Fruit fly (Drosophila melanogaster) whole organism, embryonic: ENCODE data around the gene nanos.

ENCODE experiments used
- B-H1 ChIP-seq: fragments of 200-800 bp; sonication (Bioruptor generic); IDR thresholded peaks from 3 replicates; pipeline ENCODE4 v1.3.6; 2022; ENCODE audit warnings: missing biosample characterization, missing genetic modification characterization
- Bgb ChIP-seq: fragments of 200-800 bp; sonication (Bioruptor generic); IDR thresholded peaks from 2 replicates; pipeline ENCODE4 v1.3.6; 2022; ENCODE audit warnings: missing biosample characterization, missing genetic modification characterization; ENCODE audit not compliant: partially characterized antibody
- BtbVII ChIP-seq: fragments of 200-800 bp; sonication (Bioruptor generic); optimal IDR thresholded peaks from 3 replicates; lab custom pipeline; 2017; ENCODE audit warnings: missing biosample characterization, mild to moderate bottlenecking, missing genetic modification characterization
- CG10366 ChIP-seq: fragments of 200-800 bp; sonication (Bioruptor generic); IDR thresholded peaks from 2 replicates; pipeline ENCODE4 v1.3.6; 2022; ENCODE audit warnings: missing biosample characterization, missing genetic modification characterization
- CG11398 ChIP-seq: fragments of 200-800 bp; sonication (Bioruptor generic); optimal IDR thresholded peaks from 2 replicates; lab custom pipeline; 2016; ENCODE audit warnings: missing biosample characterization, missing genetic modification characterization
- CG11456 ChIP-seq: fragments of 200-800 bp; sonication (Bioruptor generic); IDR thresholded peaks from 3 replicates; pipeline ENCODE4 v1.3.6; 2022; ENCODE audit warnings: missing biosample characterization, missing genetic modification characterization
- CG12299 ChIP-seq: fragments of 200-800 bp; sonication (Bioruptor generic); optimal IDR thresholded peaks from 2 replicates; lab custom pipeline; 2018; ENCODE audit warnings: missing biosample characterization, mild to moderate bottlenecking, missing genetic modification characterization
- CG13775 ChIP-seq: fragments of 200-800 bp; sonication (Bioruptor generic); optimal IDR thresholded peaks from 3 replicates; lab custom pipeline; 2017; ENCODE audit warnings: missing biosample characterization, mild to moderate bottlenecking, missing genetic modification characterization
- CG14965 ChIP-seq: fragments of 200-800 bp; sonication (Bioruptor generic); optimal IDR thresholded peaks from 2 replicates; lab custom pipeline; 2016; ENCODE audit warnings: missing biosample characterization, missing genetic modification characterization, borderline replicate concordance
- CG1529 ChIP-seq: fragments of 200-800 bp; sonication (Bioruptor generic); optimal IDR thresholded peaks from 3 replicates; lab custom pipeline; 2018; ENCODE audit warnings: missing biosample characterization, missing genetic modification characterization
- CG16863 ChIP-seq: fragments of 200-800 bp; sonication (Bioruptor generic); optimal IDR thresholded peaks from 3 replicates; lab custom pipeline; 2016; ENCODE audit warnings: missing biosample characterization, missing genetic modification characterization
- CG17385 ChIP-seq: fragments of 200-800 bp; sonication (Bioruptor generic); optimal IDR thresholded peaks from 3 replicates; lab custom pipeline; 2018; ENCODE audit warnings: missing biosample characterization, mild to moderate bottlenecking, missing genetic modification characterization
- CG18476 ChIP-seq: fragments of 200-800 bp; sonication (Bioruptor generic); optimal IDR thresholded peaks from 2 replicates; lab custom pipeline; 2016; ENCODE audit warnings: missing biosample characterization, mild to moderate bottlenecking, missing genetic modification characterization
- CG31365 ChIP-seq: fragments of 200-800 bp; sonication (Bioruptor generic); optimal IDR thresholded peaks from 2 replicates; lab custom pipeline; 2018; ENCODE audit warnings: missing biosample characterization, mild to moderate bottlenecking, missing genetic modification characterization
- CG33213 ChIP-seq: fragments of 200-800 bp; sonication (Bioruptor generic); optimal IDR thresholded peaks from 3 replicates; lab custom pipeline; 2016; ENCODE audit warnings: missing biosample characterization, missing genetic modification characterization
- CG3847 ChIP-seq: fragments of 200-800 bp; sonication (Bioruptor generic); IDR thresholded peaks from 2 replicates; pipeline ENCODE4 v1.3.6; 2022; ENCODE audit warnings: missing biosample characterization, missing genetic modification characterization
- CG4360 ChIP-seq: fragments of 200-800 bp; sonication (Bioruptor generic); IDR thresholded peaks from 2 replicates; pipeline ENCODE4 v1.3.6; 2022; ENCODE audit warnings: missing biosample characterization, missing genetic modification characterization
- CG4424 ChIP-seq: fragments of 200-800 bp; sonication (Bioruptor generic); optimal IDR thresholded peaks from 3 replicates; lab custom pipeline; 2016; ENCODE audit warnings: missing biosample characterization, missing genetic modification characterization
- CG5953 ChIP-seq: fragments of 200-800 bp; sonication (Bioruptor generic); IDR thresholded peaks from 2 replicates; pipeline ENCODE4 v1.3.6; 2022; ENCODE audit warnings: missing biosample characterization, missing genetic modification characterization
- CG6683 ChIP-seq: fragments of 200-800 bp; sonication (Bioruptor generic); optimal IDR thresholded peaks from 2 replicates; lab custom pipeline; 2017; ENCODE audit warnings: missing biosample characterization, mild to moderate bottlenecking, missing genetic modification characterization, missing genetic modification reagents
- CG7372 ChIP-seq: fragments of 200-800 bp; sonication (Bioruptor generic); IDR thresholded peaks from 2 replicates; pipeline ENCODE4 v1.3.6; 2022; ENCODE audit warnings: missing biosample characterization, missing genetic modification characterization
- CG8388 ChIP-seq: fragments of 200-800 bp; sonication (Bioruptor generic); optimal IDR thresholded peaks from 2 replicates; lab custom pipeline; 2019; ENCODE audit warnings: missing biosample characterization, mild to moderate bottlenecking, missing genetic modification characterization, moderate library complexity
- CG8944 ChIP-seq: fragments of 200-800 bp; sonication (Bioruptor generic); optimal IDR thresholded peaks from 3 replicates; lab custom pipeline; 2016; ENCODE audit warnings: missing biosample characterization, missing genetic modification characterization
- CG9797 ChIP-seq: fragments of 200-800 bp; sonication (Bioruptor generic); optimal IDR thresholded peaks from 3 replicates; lab custom pipeline; 2018; ENCODE audit warnings: missing biosample characterization, mild to moderate bottlenecking, missing genetic modification characterization
- Chrac-16 ChIP-seq: fragments of 200-800 bp; sonication (Bioruptor generic); optimal IDR thresholded peaks from 3 replicates; lab custom pipeline; 2016; ENCODE audit warnings: missing biosample characterization, missing genetic modification characterization
- Dek ChIP-seq: fragments of 200-800 bp; sonication (Bioruptor generic); optimal IDR thresholded peaks from 3 replicates; lab custom pipeline; 2019; ENCODE audit warnings: missing biosample characterization, mild to moderate bottlenecking, missing genetic modification characterization, moderate library complexity
- Dip2 ChIP-seq: fragments of 200-800 bp; sonication (Bioruptor generic); IDR thresholded peaks from 2 replicates; pipeline ENCODE4 v1.3.6; 2022; ENCODE audit warnings: missing biosample characterization, missing genetic modification characterization
- Dll ChIP-seq: fragments of 200-800 bp; sonication (Bioruptor generic); IDR thresholded peaks from 4 replicates; pipeline ENCODE4 v1.3.6; 2022; ENCODE audit warnings: missing biosample characterization, missing genetic modification characterization; ENCODE audit not compliant: partially characterized antibody
- Ets97D ChIP-seq: fragments of 200-800 bp; sonication (Bioruptor generic); optimal IDR thresholded peaks from 3 replicates; lab custom pipeline; 2016; ENCODE audit warnings: missing biosample characterization, missing genetic modification characterization
- Hey ChIP-seq: fragments of 200-800 bp; sonication (Bioruptor generic); optimal IDR thresholded peaks from 3 replicates; lab custom pipeline; 2018; ENCODE audit warnings: missing biosample characterization, mild to moderate bottlenecking, missing genetic modification characterization
- Mes4 ChIP-seq: fragments of 200-800 bp; sonication (Bioruptor generic); optimal IDR thresholded peaks from 2 replicates; lab custom pipeline; 2016; ENCODE audit warnings: missing biosample characterization, missing genetic modification characterization
- NFAT ChIP-seq: fragments of 200-800 bp; sonication (Bioruptor generic); IDR thresholded peaks from 2 replicates; pipeline ENCODE4 v1.3.6; 2022; ENCODE audit warnings: missing biosample characterization, missing genetic modification characterization
- Nf-YC ChIP-seq: fragments of 200-800 bp; optimal IDR thresholded peaks from 3 replicates; lab custom pipeline; 2019; ENCODE audit warnings: missing biosample characterization, mild to moderate bottlenecking, missing genetic modification characterization, moderate library complexity
- Scr ChIP-seq: fragments of 200-800 bp; sonication (Bioruptor generic); IDR thresholded peaks from 2 replicates; pipeline ENCODE4 v1.3.6; 2022; ENCODE audit warnings: missing biosample characterization, missing genetic modification characterization; ENCODE audit not compliant: partially characterized antibody
- Xrp1 ChIP-seq: fragments of 200-800 bp; sonication (Bioruptor generic); IDR thresholded peaks from 2 replicates; pipeline ENCODE4 v1.3.6; 2022; ENCODE audit warnings: missing biosample characterization, missing genetic modification characterization
- abd-A ChIP-seq: fragments of 200-800 bp; sonication (Bioruptor generic); optimal IDR thresholded peaks from 3 replicates; lab custom pipeline; 2019; ENCODE audit warnings: missing biosample characterization, mild to moderate bottlenecking, missing genetic modification characterization, moderate library complexity
- cg ChIP-seq: fragments of 200-800 bp; sonication (Bioruptor generic); optimal IDR thresholded peaks from 3 replicates; lab custom pipeline; 2019; ENCODE audit warnings: missing biosample characterization, mild to moderate bottlenecking, missing genetic modification characterization, moderate library complexity
- dmrt99B ChIP-seq: fragments of 200-800 bp; sonication (Bioruptor generic); optimal IDR thresholded peaks from 2 replicates; lab custom pipeline; 2018; ENCODE audit warnings: missing biosample characterization, mild to moderate bottlenecking, missing genetic modification characterization, moderate library complexity
- en ChIP-seq: fragments of 200-800 bp; sonication (Bioruptor generic); optimal IDR thresholded peaks from 2 replicates; lab custom pipeline; 2016; ENCODE audit warnings: missing biosample characterization, missing genetic modification characterization
- gcm ChIP-seq: fragments of 200-800 bp; sonication (Bioruptor generic); optimal IDR thresholded peaks from 2 replicates; lab custom pipeline; 2019; ENCODE audit warnings: missing biosample characterization, mild to moderate bottlenecking, missing genetic modification characterization, moderate library complexity
- insv ChIP-seq, 2 experiments: fragments of 200-800 bp; sonication (Bioruptor generic); optimal IDR thresholded peaks; 3 replicates each; lab custom pipeline; 2016 to 2018; ENCODE audit warnings: missing biosample characterization in 2 of 2, missing genetic modification characterization in 2 of 2
- lbe ChIP-seq: fragments of 200-800 bp; sonication (Bioruptor generic); optimal IDR thresholded peaks from 2 replicates; lab custom pipeline; 2016; ENCODE audit warnings: missing biosample characterization, mild to moderate bottlenecking, missing genetic modification characterization
- lov ChIP-seq, 2 experiments: fragments of 200-800 bp in 1 of 2; fragments of >200 bp in 1 of 2; sonication (Bioruptor generic) in 1 of 2; IDR thresholded peaks in 1 of 2; optimal IDR thresholded peaks in 1 of 2; 2 replicates in 1 of 2; 3 replicates in 1 of 2; pipeline versions ENCODE4 v1.3.6 to Lab custom; 2017 to 2022; ENCODE audit warnings: missing biosample characterization in 1 of 2, missing genetic modification characterization in 1 of 2
- mam ChIP-seq: fragments of 200-800 bp; sonication (Bioruptor generic); optimal IDR thresholded peaks from 3 replicates; lab custom pipeline; 2016; ENCODE audit warnings: missing biosample characterization, missing genetic modification characterization
- odd ChIP-seq: fragments of 200-800 bp; sonication (Bioruptor generic); optimal IDR thresholded peaks from 2 replicates; lab custom pipeline; 2017; ENCODE audit warnings: missing biosample characterization, mild to moderate bottlenecking, missing genetic modification characterization
- pfk ChIP-seq: fragments of 200-800 bp; sonication (Bioruptor generic); optimal IDR thresholded peaks from 2 replicates; lab custom pipeline; 2018; ENCODE audit warnings: missing biosample characterization, mild to moderate bottlenecking, missing genetic modification characterization, moderate library complexity
- psq ChIP-seq: fragments of 200-800 bp; sonication (Bioruptor generic); optimal IDR thresholded peaks from 2 replicates; lab custom pipeline; 2017; ENCODE audit warnings: missing biosample characterization, missing genetic modification characterization
- ranshi ChIP-seq: fragments of 200-800 bp; sonication (Bioruptor generic); IDR thresholded peaks from 2 replicates; pipeline ENCODE4 v1.3.6; 2022; ENCODE audit warnings: missing biosample characterization, missing genetic modification characterization
- scrt ChIP-seq: fragments of 200-800 bp; sonication (Bioruptor generic); optimal IDR thresholded peaks from 2 replicates; lab custom pipeline; 2018; ENCODE audit warnings: missing biosample characterization, mild to moderate bottlenecking, missing genetic modification characterization, moderate library complexity
- sna ChIP-seq: fragments of 200-800 bp; sonication (Bioruptor generic); IDR thresholded peaks from 2 replicates; pipeline ENCODE4 v1.3.6; 2022; ENCODE audit warnings: missing biosample characterization, missing genetic modification characterization; ENCODE audit not compliant: partially characterized antibody
- stc ChIP-seq: fragments of 200-800 bp; sonication (Bioruptor generic); IDR thresholded peaks from 2 replicates; pipeline ENCODE4 v1.3.6; 2022; ENCODE audit warnings: missing biosample characterization, missing genetic modification characterization

The nanos gene

dm6 chr3R:19165620-19166055 is 8.6 kb downstream of the nanos start:
- TF ChIP-seq CG17385 (GFP tag; lab: Kevin White, UChicago) (peak; percentile 40), NFAT (GFP tag; lab: Robert Waterston, UW) (no peak), CG9797 (no peak), CG31365 (tag; lab: Kevin White, UChicago) (no peak), lbe (GFP tag; lab: Kevin White, UChicago) (peak; percentile 87), CG12299 (no peak), psq (GFP tag; lab: Kevin White, UChicago) (peak; percentile 73), CG3847 (GFP tag; lab: Robert Waterston, UW) (no peak), CG14965 (no peak), CG16863 (GFP tag; lab: Kevin White, UChicago) (no peak), CG8388 (GFP tag; lab: Kevin White, UChicago) (no peak), BtbVII (no peak), dmrt99B (tag; lab: Kevin White, UChicago) (no peak), CG18476 (GFP tag; lab: Kevin White, UChicago) (no peak), Ets97D (GFP tag; lab: Kevin White, UChicago) (no peak), scrt (no peak), CG5953 (GFP tag; lab: Robert Waterston, UW) (no peak), CG33213 (GFP tag; lab: Kevin White, UChicago) (no peak), lov (optimal IDR thresholded peaks at IDR 0.05; lab: Kevin White, UChicago) (no peak), lov (GFP tag; IDR thresholded peaks at IDR 0.05; lab: Robert Waterston, UW) (no peak), mam (no peak), en (GFP tag; lab: Kevin White, UChicago) (no peak), Scr (GFP tag; lab: Robert Waterston, UW) (no peak), sna (GFP tag; lab: Robert Waterston, UW) (0 out of 2 replicates have a peak, but pooled peaks have one; percentile 32), Dek (no peak), CG11398 (no peak), Hey (no peak), Chrac-16 (GFP tag; lab: Kevin White, UChicago) (no peak), Dll (GFP tag; lab: Robert Waterston, UW) (peak; percentile 47; the same call in 1 of the 4 replicates), CG4424 (no peak), odd (no peak), CG6683 (GFP tag; lab: Kevin White, UChicago) (no peak), CG1529 (GFP tag; lab: Kevin White, UChicago) (no peak), stc (GFP tag; lab: Robert Waterston, UW) (no peak), CG10366 (no peak), Dip2 (GFP tag; lab: Robert Waterston, UW) (no peak), insv (GFP tag; optimal IDR thresholded peaks at IDR 0.05; lab: Kevin White, UChicago) (no peak), B-H1 (GFP tag; lab: Robert Waterston, UW) (no peak), CG13775 (no peak), cg (GFP tag; lab: Kevin White, UChicago) (peak; percentile 74), CG4360 (GFP tag; lab: Robert Waterston, UW) (peak; percentile 97), Mes4 (GFP tag; lab: Kevin White, UChicago) (no peak), ranshi (GFP tag; lab: Robert Waterston, UW) (no peak), Bgb (no peak), CG11456 (GFP tag; lab: Robert Waterston, UW) (no peak), abd-A (tag; lab: Kevin White, UChicago) (peak; percentile 64), Nf-YC (tag; lab: Kevin White, UChicago) (no peak), pfk (GFP tag; lab: Kevin White, UChicago) (no peak), gcm (GFP tag; lab: Kevin White, UChicago) (no peak), CG8944 (no peak), Xrp1 (GFP tag; lab: Robert Waterston, UW) (no peak), CG7372 (GFP tag; lab: Robert Waterston, UW) (no peak)
